Worm (Caenorhabditis elegans) whole organism, L1 larva: ENCODE data around the gene ncx-1.

Experiments
- F16B12.6 ChIP-seq: fragments of 150-350 bp; optimal IDR thresholded peaks from 2 replicates; lab custom pipeline; 2014; ENCODE audit warnings: missing biosample characterization, missing genetic modification characterization
- aha-1 ChIP-seq: fragments of 150-350 bp; optimal IDR thresholded peaks from 2 replicates; lab custom pipeline; 2014; ENCODE audit warnings: missing biosample characterization, missing genetic modification characterization
- aly-2 ChIP-seq: fragments of 150-350 bp; optimal IDR thresholded peaks from 2 replicates; lab custom pipeline; 2014; ENCODE audit warnings: missing biosample characterization, missing genetic modification characterization
- ama-1 ChIP-seq: fragments of 150-350 bp; optimal IDR thresholded peaks from 2 replicates; lab custom pipeline; 2014
- blmp-1 ChIP-seq: fragments of 150-350 bp; optimal IDR thresholded peaks from 2 replicates; lab custom pipeline; 2014; ENCODE audit warnings: missing biosample characterization, missing genetic modification characterization
- ceh-88 ChIP-seq: fragments of 200-800 bp; sonication (Bioruptor generic); IDR thresholded peaks from 2 replicates; pipeline ENCODE4 v1.3.6; 2022; ENCODE audit warnings: missing genetic modification characterization, missing compliant biosample characterization
- dsc-1 ChIP-seq: sonication (generic microtip); optimal IDR thresholded peaks from 2 replicates; lab custom pipeline; 2016; ENCODE audit warnings: mild to moderate bottlenecking, missing genetic modification characterization, missing compliant biosample characterization
- efl-1 ChIP-seq, 4 experiments: fragments of 150-350 bp; optimal IDR thresholded peaks in 3 of 4; peaks in 1 of 4; 1 replicate in 1 of 4; 2 replicates in 3 of 4; lab custom pipeline; 2014; ENCODE audit warnings: missing biosample characterization in 2 of 4, missing genetic modification characterization in 2 of 4, missing genetic modification reagents in 2 of 4
- egl-13 ChIP-seq: sonication (generic microtip); optimal IDR thresholded peaks from 2 replicates; lab custom pipeline; 2016; ENCODE audit warnings: missing genotype, missing genetic modification reagents, missing genetic modification characterization, missing compliant biosample characterization
- egl-27 ChIP-seq, 2 experiments: fragments of 150-350 bp in 1 of 2; sonication (generic microtip); optimal IDR thresholded peaks; 3 replicates each; lab custom pipeline; 2017 to 2018; ENCODE audit warnings: missing biosample characterization in 2 of 2, missing genetic modification characterization in 2 of 2, missing genetic modification reagents in 2 of 2
- elt-2 ChIP-seq: sonication (generic microtip); optimal IDR thresholded peaks from 2 replicates; lab custom pipeline; 2016; ENCODE audit warnings: missing genetic modification characterization, mild to moderate bottlenecking, inconsistent platforms, missing compliant biosample characterization, missing genetic modification reagents
- elt-3 ChIP-seq, 6 experiments: fragments of 150-350 bp in 1 of 6; sonication (generic microtip); optimal IDR thresholded peaks; 2 replicates each; lab custom pipeline; 2017 to 2018; ENCODE audit warnings: missing biosample characterization in 6 of 6, missing genetic modification characterization in 6 of 6, inconsistent platforms in 1 of 6
- ets-5 ChIP-seq: fragments of 200-800 bp; sonication (Bioruptor generic); IDR thresholded peaks from 2 replicates; pipeline ENCODE4 v1.3.6; 2022; ENCODE audit warnings: missing genetic modification characterization, missing compliant biosample characterization
- fkh-10 ChIP-seq: sonication (generic microtip); optimal IDR thresholded peaks from 2 replicates; lab custom pipeline; 2017; ENCODE audit warnings: missing biosample characterization, missing genetic modification reagents, missing genetic modification characterization
- fkh-4 ChIP-seq: sonication (generic microtip); optimal IDR thresholded peaks from 2 replicates; lab custom pipeline; 2016; ENCODE audit warnings: missing compliant biosample characterization, missing genetic modification characterization, borderline replicate concordance
- hlh-4 ChIP-seq: sonication (generic microtip); optimal IDR thresholded peaks from 2 replicates; lab custom pipeline; 2016; ENCODE audit warnings: mild to moderate bottlenecking, missing genetic modification characterization, missing compliant biosample characterization
- hpl-2 ChIP-seq: fragments of 150-350 bp; optimal IDR thresholded peaks from 2 replicates; lab custom pipeline; 2014; ENCODE audit warnings: missing biosample characterization, missing genetic modification reagents, missing genetic modification characterization
- isw-1 ChIP-seq: fragments of 200-800 bp; sonication (Bioruptor generic); IDR thresholded peaks from 2 replicates; pipeline ENCODE4 v1.3.6; 2022; ENCODE audit warnings: missing genetic modification characterization, missing compliant biosample characterization
- jun-1 ChIP-seq: fragments of 150-350 bp; optimal IDR thresholded peaks from 2 replicates; lab custom pipeline; 2014; ENCODE audit warnings: missing biosample characterization, missing genetic modification reagents, missing genetic modification characterization
- lin-14 ChIP-seq: fragments of 200-800 bp; sonication (Bioruptor generic); optimal IDR thresholded peaks from 2 replicates; lab custom pipeline; 2018; ENCODE audit warnings: mild to moderate bottlenecking, missing genetic modification characterization, moderate library complexity, missing compliant biosample characterization
- lin-35 ChIP-seq, 2 experiments: fragments of 150-350 bp; optimal IDR thresholded peaks; 2 replicates each; lab custom pipeline; 2014; ENCODE audit warnings: missing biosample characterization in 2 of 2, missing genetic modification characterization in 2 of 2, missing genetic modification reagents in 2 of 2
- lir-3 ChIP-seq: sonication (generic microtip); optimal IDR thresholded peaks from 2 replicates; lab custom pipeline; 2016; ENCODE audit warnings: mild to moderate bottlenecking, missing genetic modification characterization, moderate library complexity, missing compliant biosample characterization; ENCODE audit not compliant: poor library complexity
- mef-2 ChIP-seq: fragments of 150-350 bp; optimal IDR thresholded peaks from 2 replicates; lab custom pipeline; 2014; ENCODE audit warnings: missing biosample characterization, missing genetic modification characterization
- mep-1 ChIP-seq: fragments of 150-350 bp; optimal IDR thresholded peaks from 2 replicates; lab custom pipeline; 2014; ENCODE audit warnings: missing biosample characterization, missing genetic modification characterization
- nhr-20 ChIP-seq: sonication (generic microtip); optimal IDR thresholded peaks from 2 replicates; lab custom pipeline; 2016; ENCODE audit warnings: mild to moderate bottlenecking, missing genetic modification characterization, missing compliant biosample characterization
- nhr-237 ChIP-seq: fragments of 150-350 bp; optimal IDR thresholded peaks from 2 replicates; lab custom pipeline; 2014; ENCODE audit warnings: missing biosample characterization, missing genetic modification characterization
- nhr-71 ChIP-seq: sonication (generic microtip); optimal IDR thresholded peaks from 2 replicates; lab custom pipeline; 2016; ENCODE audit warnings: mild to moderate bottlenecking, missing genetic modification characterization, moderate library complexity, missing compliant biosample characterization
- nhr-76 ChIP-seq: sonication (generic microtip); optimal IDR thresholded peaks from 2 replicates; lab custom pipeline; 2017; ENCODE audit warnings: missing biosample characterization, missing genetic modification characterization
- nhr-77 ChIP-seq: fragments of 150-350 bp; optimal IDR thresholded peaks from 2 replicates; lab custom pipeline; 2014; ENCODE audit warnings: missing biosample characterization, missing genetic modification characterization
- pag-3 ChIP-seq: sonication (generic microtip); optimal IDR thresholded peaks from 2 replicates; lab custom pipeline; 2017; ENCODE audit warnings: missing genetic modification characterization, mild to moderate bottlenecking, missing compliant biosample characterization, antibody characterized with exemption, borderline replicate concordance; ENCODE audit not compliant: insufficient read depth
- pqm-1 ChIP-seq: sonication (generic microtip); optimal IDR thresholded peaks from 3 replicates; lab custom pipeline; 2017; ENCODE audit warnings: missing biosample characterization, missing genetic modification characterization
- rnt-1 ChIP-seq: sonication (generic microtip); optimal IDR thresholded peaks from 2 replicates; lab custom pipeline; 2016; ENCODE audit warnings: mild to moderate bottlenecking, missing genetic modification characterization, moderate library complexity, missing compliant biosample characterization
- tlp-1 ChIP-seq: fragments of 150-350 bp; optimal IDR thresholded peaks from 2 replicates; lab custom pipeline; 2014; ENCODE audit warnings: missing biosample characterization, missing genetic modification characterization
- unc-130 ChIP-seq: fragments of 150-350 bp; optimal IDR thresholded peaks from 2 replicates; lab custom pipeline; 2017; ENCODE audit warnings: missing biosample characterization, missing genetic modification characterization, inconsistent platforms
- unc-86 ChIP-seq: sonication (generic microtip); optimal IDR thresholded peaks from 2 replicates; lab custom pipeline; 2016; ENCODE audit warnings: missing genetic modification characterization, missing compliant biosample characterization
- xbp-1 ChIP-seq: sonication (generic microtip); optimal IDR thresholded peaks from 2 replicates; lab custom pipeline; 2016; ENCODE audit warnings: missing genetic modification characterization, missing compliant biosample characterization
- ztf-4 ChIP-seq: fragments of 150-350 bp; optimal IDR thresholded peaks from 2 replicates; lab custom pipeline; 2014; ENCODE audit warnings: missing biosample characterization, missing genetic modification characterization

Gene ncx-1

ce11 chrV:20164059-20164892, 43.8 kb upstream of the ncx-1 start, which contains the start of gene F19B2.5 (continued):
- TF ChIP-seq mef-2 (tag; lab: Kevin White, UChicago): no peak

- no peak for TF ChIP-seq fkh-10 (GFP tag; lab: Kevin White, UChicago)
- no peak for TF ChIP-seq unc-86 (tag; lab: Kevin White, UChicago)
- TF ChIP-seq nhr-237 (tag; lab: Kevin White, UChicago): no peak
- TF ChIP-seq dsc-1 (tag; lab: Kevin White, UChicago): no peak
- TF ChIP-seq fkh-4 (tag; lab: Kevin White, UChicago): no peak
- no peak for TF ChIP-seq ceh-88 (GFP tag; lab: Robert Waterston, UW)
- TF ChIP-seq, all 84 proteins: peak for 0
Measured at ce11 chrV:20163105-20163449, 42.6 kb upstream of the ncx-1 start.

- TF ChIP-seq aha-1 (tag; lab: Kevin White, UChicago) (no peak), elt-2 (tag; lab: Kevin White, UChicago) (peak; percentile 73), efl-1 (optimal IDR thresholded peaks at IDR 0.05; lab: Kevin White, UChicago) (no peak), efl-1 (GFP tag; optimal IDR thresholded peaks at IDR 0.05 in 1 of 2; lab: Kevin White, UChicago) (peak in 1 of 2 experiments; percentile 59), dsc-1 (tag; lab: Kevin White, UChicago) (no peak), nhr-71 (tag; lab: Kevin White, UChicago) (peak; percentile 9), hpl-2 (GFP tag; lab: Kevin White, UChicago) (peak; percentile 51), hlh-4 (tag; lab: Kevin White, UChicago) (no peak), lin-35 (GFP tag; optimal IDR thresholded peaks at IDR 0.05; lab: Kevin White, UChicago) (peak in 1 of 2 experiments; percentile 60), ama-1 (peak; percentile 63)
Measured at ce11 chrV:20162290-20163104, 42.0 kb upstream of the ncx-1 start.

- TF ChIP-seq nhr-20 (tag; lab: Kevin White, UChicago) (no peak), egl-13 (tag; lab: Kevin White, UChicago) (no peak), jun-1 (no peak), isw-1 (GFP tag; lab: Robert Waterston, UW) (no peak), ztf-4 (tag; lab: Kevin White, UChicago) (no peak), hlh-4 (tag; lab: Kevin White, UChicago) (no peak), nhr-237 (tag; lab: Kevin White, UChicago) (no peak), unc-130 (tag; lab: Kevin White, UChicago) (no peak), egl-27 (tag; optimal IDR thresholded peaks at IDR 0.05; lab: Kevin White, UChicago) (no peak), pqm-1 (tag; lab: Kevin White, UChicago) (no peak), rnt-1 (tag; lab: Kevin White, UChicago) (no peak), tlp-1 (tag; lab: Kevin White, UChicago) (no peak), dsc-1 (tag; lab: Kevin White, UChicago) (no peak), pag-3 (tag; lab: Kevin White, UChicago) (no peak), blmp-1 (tag; lab: Kevin White, UChicago) (no peak), lin-35 (GFP tag; optimal IDR thresholded peaks at IDR 0.05; lab: Kevin White, UChicago) (no peak), lir-3 (tag; lab: Kevin White, UChicago) (no peak), mef-2 (tag; lab: Kevin White, UChicago) (no peak), mep-1 (no peak)
- TF ChIP-seq, all 84 proteins: peak for 0
Measured at ce11 chrV:20161781-20162289, 41.4 kb upstream of the ncx-1 start.

ce11 chrV:20158223-20158622, 37.8 kb upstream of the ncx-1 start, which contains the start of gene F19B2.6:
Gene F19B2.6 (plus strand): TSS chrV:20158523.
- no peak for TF ChIP-seq hpl-2 (GFP tag; lab: Kevin White, UChicago)
- TF ChIP-seq fkh-4 (tag; lab: Kevin White, UChicago): no peak
- TF ChIP-seq lin-14 (GFP tag; lab: Kevin White, UChicago): no peak
- TF ChIP-seq ztf-4 (tag; lab: Kevin White, UChicago): no peak
- no peak for TF ChIP-seq F16B12.6
- TF ChIP-seq xbp-1: no peak
- no peak for TF ChIP-seq elt-3 (tag; optimal IDR thresholded peaks at IDR 0.05; lab: Kevin White, UChicago)
- no peak for TF ChIP-seq ets-5 (GFP tag; lab: Robert Waterston, UW)
- no peak for TF ChIP-seq unc-86 (tag; lab: Kevin White, UChicago)
- TF ChIP-seq nhr-76 (tag; lab: Kevin White, UChicago): no peak
- no peak for TF ChIP-seq nhr-77 (tag; lab: Kevin White, UChicago)
- TF ChIP-seq aly-2: no peak
